Worm (Caenorhabditis elegans): ENCODE data around the gene pcs-1.
"Not testable (repeated sequence)": the region's sequence is repeated elsewhere in the genome, so short reads cannot be mapped to it uniquely, and the experiment has no call there.

Gene pcs-1

ce11 chrII:11534429-11535099 lies 43.0 kb downstream of the pcs-1 start, which contains the start of gene Y62F5A.12 (continued):
- 0 out of 2 replicates have a peak, but pooled peaks have one; percentile 67 for TF ChIP-seq Y56A3A.18 (GFP tag; IDR thresholded peaks at IDR 0.05)
- peak; percentile 31 to 51 for TF ChIP-seq rec-8 (tag; optimal IDR thresholded peaks at IDR 0.05)
- TF ChIP-seq tlf-1 (GFP tag; optimal IDR thresholded peaks at IDR 0.05), result peak; percentile 68
- peak; percentile 74 for TF ChIP-seq attf-6 (GFP tag; IDR thresholded peaks at IDR 0.05)
- TF ChIP-seq K11D2.4 (GFP tag; IDR thresholded peaks at IDR 0.05), result peak; percentile 95
- peak; percentile 66 for TF ChIP-seq zim-3 (tag; optimal IDR thresholded peaks at IDR 0.05)
- TF ChIP-seq cebp-2 (GFP tag; IDR thresholded peaks at IDR 0.05), result 0 out of 2 replicates have a peak, but pooled peaks have one; percentile 67
- TF ChIP-seq ztf-18 (tag; optimal IDR thresholded peaks at IDR 0.05), result peak; percentile 86
- TF ChIP-seq let-607 (tag; optimal IDR thresholded peaks at IDR 0.05), result peak in 1 of 2 experiments; percentile 58
- peak in 1 of 3 experiments; percentile 84 for TF ChIP-seq lin-35 (GFP tag; optimal IDR thresholded peaks at IDR 0.05)
- TF ChIP-seq madf-10 (tag; optimal IDR thresholded peaks at IDR 0.05), result peak; percentile 90
- TF ChIP-seq ztf-28 (GFP tag; IDR thresholded peaks at IDR 0.05), result peak; percentile 98
- TF ChIP-seq aptf-3 (GFP tag; IDR thresholded peaks at IDR 0.05), result peak; percentile 75; the same call in 1 of the 2 replicates
- TF ChIP-seq snpc-4 (GFP tag; optimal IDR thresholded peaks at IDR 0.05), result not testable (repeated sequence)
- peak in 3 of 4 experiments; percentile 43 to 70 (median 65) for TF ChIP-seq snpc-4 (tag; optimal IDR thresholded peaks at IDR 0.05)
- TF ChIP-seq D2030.7 (GFP tag; IDR thresholded peaks at IDR 0.05), result peak; percentile 99
- TF ChIP-seq K12H6.12 (tag; optimal IDR thresholded peaks at IDR 0.05), result peak; percentile 87
- peak; percentile 52 for TF ChIP-seq efl-1 (GFP tag; optimal IDR thresholded peaks at IDR 0.05)
- peak; percentile 98 for TF ChIP-seq dox-1 (GFP tag; IDR thresholded peaks at IDR 0.05)
- TF ChIP-seq hmg-20 (GFP tag; IDR thresholded peaks at IDR 0.05), result peak; percentile 74
- TF ChIP-seq madf-8 (GFP tag; conservative IDR thresholded peaks at IDR 0.05), result peak; percentile 96
- TF ChIP-seq B0261.1 (tag; optimal IDR thresholded peaks at IDR 0.05), result peak; percentile 20
- TF ChIP-seq gei-17 (GFP tag; optimal IDR thresholded peaks at IDR 0.05), result peak; percentile 1
- peak; percentile 1 for TF ChIP-seq hrde-1 (tag; optimal IDR thresholded peaks at IDR 0.05; ENCODE audit: borderline replicate concordance)
- peak; percentile 82 for TF ChIP-seq akir-1 (GFP tag; optimal IDR thresholded peaks at IDR 0.05)
- TF ChIP-seq mel-28 (tag; optimal IDR thresholded peaks at IDR 0.05; ENCODE audit: borderline replicate concordance), result peak; percentile 43
- TF ChIP-seq Y53G8AR.9 (GFP tag; conservative IDR thresholded peaks at IDR 0.05), result peak; percentile 93
- peak; percentile 99 for TF ChIP-seq ztf-25 (GFP tag; IDR thresholded peaks at IDR 0.05)
- TF ChIP-seq B0019.2 (GFP tag; conservative IDR thresholded peaks at IDR 0.05), result peak; percentile 86
- peak; percentile 89 for TF ChIP-seq cebp-1 (GFP tag; IDR thresholded peaks at IDR 0.05)
- peak; percentile 83 for TF ChIP-seq cebp-1 (tag; optimal IDR thresholded peaks at IDR 0.05)
- peak; percentile 89 for TF ChIP-seq ceh-40 (GFP tag; IDR thresholded peaks at IDR 0.05)
- peak; percentile 96 for TF ChIP-seq pbrm-1 (GFP tag; IDR thresholded peaks at IDR 0.05)
- peak; percentile 34; the same call in 1 of the 2 replicates for TF ChIP-seq F39B2.1 (GFP tag; IDR thresholded peaks at IDR 0.05)
- peak; percentile 14 for TF ChIP-seq nhr-90 (tag; optimal IDR thresholded peaks at IDR 0.05)
- peak; percentile 92 for TF ChIP-seq lin-54 (GFP tag; optimal IDR thresholded peaks at IDR 0.05)
- TF ChIP-seq chd-7 (tag; optimal IDR thresholded peaks at IDR 0.05), result peak; percentile 63
- peak; percentile 85 for TF ChIP-seq attf-3 (GFP tag; conservative IDR thresholded peaks at IDR 0.05)
- peak; percentile 60 for TF ChIP-seq dpl-1 (GFP tag; optimal IDR thresholded peaks at IDR 0.05)
- TF ChIP-seq tbp1 (GFP tag; optimal IDR thresholded peaks at IDR 0.05), result peak; percentile 71
- peak; percentile 94 for TF ChIP-seq nfyb-1 (GFP tag; IDR thresholded peaks at IDR 0.05)
- peak; percentile 86 for TF ChIP-seq egl-18 (GFP tag; IDR thresholded peaks at IDR 0.05)
- peak; percentile 58 for TF ChIP-seq snpc-3.4 (tag; optimal IDR thresholded peaks at IDR 0.05)
- TF ChIP-seq zfh-2 (GFP tag; conservative IDR thresholded peaks at IDR 0.05), result peak; percentile 70; the same call in 1 of the 2 replicates
- TF ChIP-seq madf-6 (GFP tag; IDR thresholded peaks at IDR 0.05), result peak; percentile 96
- peak; percentile 68 for TF ChIP-seq ztf-26 (tag; optimal IDR thresholded peaks at IDR 0.05)
